Worm (Caenorhabditis elegans): Measurements from ENCODE around the gene sre-39.

Gene sre-39

ce11 chrII:4710120-4710519 is 23.1 kb downstream of the sre-39 start, which contains the start of gene tag-151 (continued):
- TF ChIP-seq zip-2 (tag; optimal IDR thresholded peaks at IDR 0.05) (peak; percentile 54), Y48G9A.11 (GFP tag; IDR thresholded peaks at IDR 0.05) (peak; percentile 24; the same call in 1 of the 2 replicates), saeg-2 (GFP tag; IDR thresholded peaks at IDR 0.05) (0 out of 2 replicates have a peak, but pooled peaks have one; percentile 25), ctbp-1 (GFP tag; IDR thresholded peaks at IDR 0.05) (no peak), mxl-2 (GFP tag; conservative IDR thresholded peaks at IDR 0.05) (no peak), egl-27 (tag; optimal IDR thresholded peaks at IDR 0.05) (no peak), sdz-12 (GFP tag; optimal IDR thresholded peaks at IDR 0.05) (no peak), dpl-1 (GFP tag; optimal IDR thresholded peaks at IDR 0.05) (no peak), D1046.2 (GFP tag; IDR thresholded peaks at IDR 0.05) (no peak), nhr-10 (tag; optimal IDR thresholded peaks at IDR 0.05) (no peak)

ce11 chrII:4710813-4711212 is 23.8 kb downstream of the sre-39 start:
- TF ChIP-seq F44E2.7 (GFP tag; IDR thresholded peaks at IDR 0.05), result no peak
- peak in 1 of 2 experiments; percentile 96 for TF ChIP-seq unc-62 (GFP tag; optimal IDR thresholded peaks at IDR 0.05 in 1 of 2)
- no peak for TF ChIP-seq unc-62 (tag; optimal IDR thresholded peaks at IDR 0.05)

ce11 chrII:4715676-4716075 is 28.6 kb downstream of the sre-39 start, which contains the start of gene F41C3.8:
TSS of gene F41C3.8 (plus strand) at chrII:4716046.
- peak; percentile 20 for TF ChIP-seq hlh-11 (tag; optimal IDR thresholded peaks at IDR 0.05)
- TF ChIP-seq dve-1 (tag; optimal IDR thresholded peaks at IDR 0.05; ENCODE audit: insufficient read depth), result peak; percentile 13
- TF ChIP-seq mdt-29 (GFP tag; IDR thresholded peaks at IDR 0.05), result no peak
- peak; percentile 80 for TF ChIP-seq nhr-28 (tag; optimal IDR thresholded peaks at IDR 0.05)
- no peak for TF ChIP-seq daf-16 (GFP tag; optimal IDR thresholded peaks at IDR 0.05)
- TF ChIP-seq daf-16 (tag; optimal IDR thresholded peaks at IDR 0.05), result peak; percentile 27
- no peak for TF ChIP-seq lin-1 (GFP tag; IDR thresholded peaks at IDR 0.05)
- no peak for TF ChIP-seq saeg-2 (GFP tag; IDR thresholded peaks at IDR 0.05)
- TF ChIP-seq dmd-6 (GFP tag; IDR thresholded peaks at IDR 0.05), result peak; percentile 42; the same call in 1 of the 2 replicates
- TF ChIP-seq zfp-3 (GFP tag; conservative IDR thresholded peaks at IDR 0.05), result no peak
- TF ChIP-seq hlh-30 (tag; optimal IDR thresholded peaks at IDR 0.05; ENCODE audit: insufficient read depth), result peak; percentile 30
- peak; percentile 75 for TF ChIP-seq pqm-1 (tag; optimal IDR thresholded peaks at IDR 0.05)

- TF ChIP-seq daf-16 (GFP tag; optimal IDR thresholded peaks at IDR 0.05) (no peak), daf-16 (tag; optimal IDR thresholded peaks at IDR 0.05) (peak; percentile 29), dve-1 (tag; optimal IDR thresholded peaks at IDR 0.05; ENCODE audit: insufficient read depth) (peak; percentile 36), lsy-2 (tag; optimal IDR thresholded peaks at IDR 0.05) (peak in 1 of 2 experiments; percentile 28), hlh-30 (tag; optimal IDR thresholded peaks at IDR 0.05; ENCODE audit: insufficient read depth) (peak; percentile 83), spr-3 (GFP tag; optimal IDR thresholded peaks at IDR 0.05) (no peak), F44E2.7 (GFP tag; IDR thresholded peaks at IDR 0.05) (no peak), hmg-1.1 (GFP tag; IDR thresholded peaks at IDR 0.05) (0 out of 2 replicates have a peak, but pooled peaks have one; percentile 39), unc-130 (GFP tag; optimal IDR thresholded peaks at IDR 0.05) (no peak), mdl-1 (tag; optimal IDR thresholded peaks at IDR 0.05) (peak; percentile 30 to 84), gei-8 (GFP tag; optimal IDR thresholded peaks at IDR 0.05) (no peak), zip-2 (tag; optimal IDR thresholded peaks at IDR 0.05) (no peak), fkh-10 (GFP tag; optimal IDR thresholded peaks at IDR 0.05) (no peak), hlh-11 (tag; optimal IDR thresholded peaks at IDR 0.05) (peak; percentile 42), hif-1 (tag; optimal IDR thresholded peaks at IDR 0.05) (peak in 1 of 2 experiments; percentile 50), mes-2 (tag; optimal IDR thresholded peaks at IDR 0.05; ENCODE audit: poor library complexity, severe bottlenecking) (peak; percentile 31), Y105C5A.15 (GFP tag; IDR thresholded peaks at IDR 0.05) (no peak), duxl-1 (tag; optimal IDR thresholded peaks at IDR 0.05; ENCODE audit: poor library complexity) (no peak), mxl-3 (GFP tag; optimal IDR thresholded peaks at IDR 0.05) (peak; percentile 69), pha-4 (GFP tag; IDR thresholded peaks at IDR 0.05) (no peak), pha-4 (tag; optimal IDR thresholded peaks at IDR 0.05) (no peak), lin-15B (tag; optimal IDR thresholded peaks at IDR 0.05) (no peak), mep-1 (tag; optimal IDR thresholded peaks at IDR 0.05) (peak; percentile 0), nhr-6 (tag; optimal IDR thresholded peaks at IDR 0.05) (peak; percentile 3), unc-62 (GFP tag; optimal IDR thresholded peaks at IDR 0.05 in 1 of 2) (peak in 1 of 2 experiments; percentile 59), unc-62 (tag; optimal IDR thresholded peaks at IDR 0.05) (no peak)
Observed at ce11 chrII:4726120-4726519, 39.1 kb downstream of the sre-39 start, which contains the start of gene F10G7.10. TSS of gene F10G7.10 (minus strand) at chrII:4726264.
